Worm (Caenorhabditis elegans) whole organism, L4/young adult: ENCODE results near the gene nhr-218.

Experiments used
- W03F9.2 ChIP-seq: fragments of 150-350 bp; optimal IDR thresholded peaks from 2 replicates; lab custom pipeline; 2014; ENCODE audit warnings: missing biosample characterization, missing genetic modification characterization
- dao-5 ChIP-seq: sonication (generic microtip); optimal IDR thresholded peaks from 2 replicates; lab custom pipeline; 2016; ENCODE audit warnings: missing genotype, missing genetic modification characterization, moderate library complexity, missing compliant biosample characterization
- him-1 ChIP-seq: sonication (generic microtip); optimal IDR thresholded peaks from 2 replicates; lab custom pipeline; 2016; ENCODE audit warnings: missing genotype, missing genetic modification reagents, missing genetic modification characterization, missing compliant biosample characterization

DNA sequence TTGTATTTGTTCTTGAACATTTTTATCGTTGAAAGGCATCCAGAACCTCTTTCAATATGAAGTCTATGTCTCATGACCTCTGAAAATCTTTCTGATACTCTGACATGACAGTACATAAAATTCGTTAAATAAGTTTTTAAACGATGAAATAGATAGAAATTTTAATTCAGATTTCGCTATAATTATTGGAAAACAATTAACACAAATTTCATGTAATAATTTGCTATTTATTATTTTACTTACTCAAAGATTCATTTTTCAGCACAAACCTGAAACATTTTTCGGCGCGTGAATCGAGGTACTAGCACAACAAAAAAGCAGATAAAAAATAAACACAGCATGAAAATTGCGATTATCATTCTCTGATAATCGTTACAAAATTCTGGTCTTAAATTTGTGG lies 8.3 kb downstream of the nhr-218 start, which contains the start of gene T13F3.4:
- TF ChIP-seq dao-5 (tag; lab: Kevin White, UChicago) (no peak), him-1 (tag; lab: Kevin White, UChicago) (no peak), W03F9.2 (tag; lab: Kevin White, UChicago) (no peak)
